Worm (Caenorhabditis elegans): ENCODE data around the gene W09G12.7.

ce11 chrIV:1225596-1226232, 3.2 kb upstream of the W09G12.7 start, which contains the start of gene W09G12.8:
- no peak for TF ChIP-seq mes-2 (tag; optimal IDR thresholded peaks at IDR 0.05; ENCODE audit: poor library complexity, severe bottlenecking)
- no peak for TF ChIP-seq mep-1 (tag; optimal IDR thresholded peaks at IDR 0.05)
- no peak for TF ChIP-seq ceh-82 (tag; optimal IDR thresholded peaks at IDR 0.05)
- TF ChIP-seq unc-62 (GFP tag; optimal IDR thresholded peaks at IDR 0.05 in 1 of 2): peak in 1 of 2 experiments; percentile 91
- TF ChIP-seq unc-62 (tag; optimal IDR thresholded peaks at IDR 0.05): no peak
- TF ChIP-seq unc-39 (tag; optimal IDR thresholded peaks at IDR 0.05): no peak
- TF ChIP-seq aly-2 (tag; optimal IDR thresholded peaks at IDR 0.05): no peak
- TF ChIP-seq hlh-30 (tag; optimal IDR thresholded peaks at IDR 0.05; ENCODE audit: insufficient read depth): no peak
- no peak for TF ChIP-seq pha-4 (GFP tag; IDR thresholded peaks at IDR 0.05)
- no peak for TF ChIP-seq pha-4 (tag; optimal IDR thresholded peaks at IDR 0.05)
- no peak for TF ChIP-seq duxl-1 (tag; optimal IDR thresholded peaks at IDR 0.05; ENCODE audit: poor library complexity)
- no peak for TF ChIP-seq lim-7 (GFP tag; IDR thresholded peaks at IDR 0.05)
- no peak for TF ChIP-seq nhr-41 (GFP tag; IDR thresholded peaks at IDR 0.05)
- TF ChIP-seq mdl-1 (tag; optimal IDR thresholded peaks at IDR 0.05): no peak
- no peak for TF ChIP-seq lin-15B (tag; optimal IDR thresholded peaks at IDR 0.05)
